Worm (Caenorhabditis elegans) whole organism, L3 larva: Measurements from ENCODE around the gene shc-3.

Source experiments
- ceh-28 ChIP-seq: fragments of 150-350 bp; optimal IDR thresholded peaks from 2 replicates; lab custom pipeline; 2014; ENCODE audit warnings: missing biosample characterization, missing genetic modification reagents, missing genetic modification characterization
- daf-12 ChIP-seq: fragments of 150-350 bp; optimal IDR thresholded peaks from 2 replicates; lab custom pipeline; 2014; ENCODE audit warnings: missing biosample characterization, missing genetic modification reagents, missing genetic modification characterization
- fos-1 ChIP-seq: fragments of 150-350 bp; optimal IDR thresholded peaks from 2 replicates; lab custom pipeline; 2014; ENCODE audit warnings: missing biosample characterization, missing genetic modification characterization
- nfya-1 ChIP-seq: sonication (generic microtip); optimal IDR thresholded peaks from 2 replicates; lab custom pipeline; 2017; ENCODE audit warnings: missing genetic modification characterization, mild to moderate bottlenecking, missing compliant biosample characterization, antibody characterized with exemption, moderate library complexity; ENCODE audit not compliant: insufficient read depth
- nhr-23 ChIP-seq: fragments of 150-350 bp; optimal IDR thresholded peaks from 2 replicates; lab custom pipeline; 2014; ENCODE audit warnings: missing biosample characterization, missing genetic modification reagents, missing genetic modification characterization
- sea-2 ChIP-seq: fragments of 150-350 bp; sonication (generic microtip); optimal IDR thresholded peaks from 4 replicates; lab custom pipeline; 2014; ENCODE audit warnings: missing biosample characterization, missing genetic modification reagents, missing genetic modification characterization
- tbx-2 ChIP-seq: sonication (generic microtip); optimal IDR thresholded peaks from 2 replicates; lab custom pipeline; 2016; ENCODE audit warnings: mild to moderate bottlenecking, missing genetic modification characterization, missing compliant biosample characterization

- no peak for TF ChIP-seq daf-12 (tag; lab: Kevin White, UChicago)
- no peak for TF ChIP-seq tbx-2 (tag; lab: Kevin White, UChicago)
- TF ChIP-seq nfya-1 = no peak
- no peak for TF ChIP-seq ceh-28
- TF ChIP-seq sea-2 (GFP tag; lab: Kevin White, UChicago) = no peak
- TF ChIP-seq fos-1 (tag; lab: Kevin White, UChicago) = no peak
- TF ChIP-seq nhr-23 (tag; lab: Kevin White, UChicago) = no peak
Measured at ce11 chrX:13724364-13724763, 7.0 kb downstream of the shc-3 start, which contains the start of gene K11E4.6.
